Worm (Caenorhabditis elegans) whole organism, L4 larva: ENCODE data around the gene srw-120.

ENCODE experiments used
- F26F4.8 ChIP-seq: fragments of 200-800 bp; sonication (Bioruptor generic); conservative IDR thresholded peaks from 2 replicates; pipeline ENCODE4 v1.3.6; 2022; ENCODE audit warnings: missing genetic modification characterization, missing compliant biosample characterization
- dmd-9 ChIP-seq: fragments of 200-800 bp; sonication (Bioruptor generic); IDR thresholded peaks from 2 replicates; pipeline ENCODE4 v1.3.6; 2022; ENCODE audit warnings: missing genetic modification reagents, missing genetic modification characterization, missing compliant biosample characterization
- lin-13 ChIP-seq: fragments of 150-350 bp; optimal IDR thresholded peaks from 2 replicates; lab custom pipeline; 2014; ENCODE audit warnings: missing biosample characterization, missing genetic modification reagents, missing genetic modification characterization
- zag-1 ChIP-seq: fragments of 150-350 bp; optimal IDR thresholded peaks from 2 replicates; lab custom pipeline; 2014; ENCODE audit warnings: missing biosample characterization, missing genetic modification characterization

ce11 chrV:3005964-3006363 is 10.0 kb upstream of the srw-120 start, which contains the start of gene srw-112:
- TF ChIP-seq dmd-9 (GFP tag; lab: Robert Waterston, UW) (no peak), F26F4.8 (GFP tag; lab: Robert Waterston, UW) (no peak), lin-13 (GFP tag; lab: Kevin White, UChicago) (no peak), zag-1 (tag; lab: Kevin White, UChicago) (no peak)
